Worm (Caenorhabditis elegans): ENCODE results near the gene C48B4.7.

Gene C48B4.7

ce11 chrIII:9523581-9523980 lies 35.6 kb downstream of the C48B4.7 start, which contains the start of gene mrps-23:
Gene mrps-23, minus strand, starts transcription at chrIII:9523672.
- 0 out of 2 replicates have a peak, but pooled peaks have one; percentile 62 for TF ChIP-seq ztf-23 (GFP tag; IDR thresholded peaks at IDR 0.05)
- no peak for TF ChIP-seq ref-1 (GFP tag; conservative IDR thresholded peaks at IDR 0.05)
- no peak for TF ChIP-seq tab-1 (GFP tag; IDR thresholded peaks at IDR 0.05)
- TF ChIP-seq klf-2 (GFP tag; conservative IDR thresholded peaks at IDR 0.05): no peak
- peak; percentile 49 for TF ChIP-seq flt-1 (GFP tag; IDR thresholded peaks at IDR 0.05)

ce11 chrIII:9521410-9522090 lies 37.7 kb downstream of the C48B4.7 start, which contains the start of the genes clu-1 and prp-40:
Gene clu-1, minus strand, starts transcription at chrIII:9521460.
Gene prp-40, plus strand, starts transcription at chrIII:9522075.
- TF ChIP-seq ztf-29 (GFP tag; IDR thresholded peaks at IDR 0.05) (no peak), cog-1 (tag; optimal IDR thresholded peaks at IDR 0.05) (peak; percentile 63)

DNA sequence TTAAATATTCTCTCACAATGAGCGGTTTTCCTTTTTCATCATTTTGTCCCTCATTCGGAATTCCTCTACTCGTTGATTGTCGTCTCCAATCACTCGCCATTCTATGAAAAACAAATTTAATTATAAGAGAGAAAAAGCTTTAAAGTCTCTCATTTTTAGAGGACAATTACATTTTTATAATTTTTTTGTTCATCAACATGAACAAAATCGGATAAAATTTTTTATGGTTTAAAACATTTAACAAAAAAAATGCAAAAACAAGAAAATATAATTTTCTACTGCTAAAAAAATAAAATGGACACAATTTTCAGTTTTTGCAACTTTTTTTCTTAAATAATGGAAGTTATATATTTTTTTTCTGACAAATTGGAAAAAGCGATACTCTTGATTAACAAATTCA lies 43.1 kb downstream of the C48B4.7 start, which contains the start of gene F55H2.7:
Gene F55H2.7 (minus strand): TSS at position 101 of the 400 bp plus-strand sequence.
- TF ChIP-seq ztf-23 (GFP tag; IDR thresholded peaks at IDR 0.05) (no peak), flt-1 (GFP tag; IDR thresholded peaks at IDR 0.05) (no peak), klf-2 (GFP tag; conservative IDR thresholded peaks at IDR 0.05) (no peak), cog-1 (tag; optimal IDR thresholded peaks at IDR 0.05) (no peak), ref-1 (GFP tag; conservative IDR thresholded peaks at IDR 0.05) (no peak), ztf-29 (GFP tag; IDR thresholded peaks at IDR 0.05) (no peak), med-1 (GFP tag; optimal IDR thresholded peaks at IDR 0.05; ENCODE audit: insufficient read depth) (no peak), tab-1 (GFP tag; IDR thresholded peaks at IDR 0.05) (no peak), T22C8.4 (GFP tag; IDR thresholded peaks at IDR 0.05) (no peak)

- TF ChIP-seq T22C8.4 (GFP tag; IDR thresholded peaks at IDR 0.05): no peak
- TF ChIP-seq ref-1 (GFP tag; conservative IDR thresholded peaks at IDR 0.05): no peak
- no peak for TF ChIP-seq tab-1 (GFP tag; IDR thresholded peaks at IDR 0.05)
- no peak for TF ChIP-seq klf-2 (GFP tag; conservative IDR thresholded peaks at IDR 0.05)
- no peak for TF ChIP-seq flt-1 (GFP tag; IDR thresholded peaks at IDR 0.05)
- TF ChIP-seq med-1 (GFP tag; optimal IDR thresholded peaks at IDR 0.05; ENCODE audit: insufficient read depth): no peak
- no peak for TF ChIP-seq cog-1 (tag; optimal IDR thresholded peaks at IDR 0.05)
Observed at ce11 chrIII:9513569-9513968, 45.7 kb downstream of the C48B4.7 start, which contains the start of gene F55H2.8. Gene F55H2.8, plus strand, starts transcription at chrIII:9513869.

DNA sequence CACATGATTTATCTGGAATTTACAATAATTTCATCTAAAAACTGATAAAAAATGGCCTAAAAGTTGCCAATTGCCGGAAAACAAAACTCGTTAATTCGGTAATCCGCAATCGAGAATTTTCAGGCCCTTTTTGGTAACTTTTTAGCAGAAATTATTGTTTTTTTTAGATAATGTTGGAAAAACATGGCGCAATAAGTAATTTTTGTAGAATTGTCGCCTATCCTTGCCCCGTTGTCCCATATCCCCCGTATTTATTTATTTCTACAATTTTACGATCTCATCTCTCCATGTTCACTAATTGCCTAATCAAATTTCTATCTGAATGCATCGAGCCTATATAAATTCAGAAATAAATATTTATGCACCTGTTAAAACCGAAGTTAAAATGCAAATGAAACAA lies 46.2 kb downstream of the C48B4.7 start:
- no peak for TF ChIP-seq T22C8.4 (GFP tag; IDR thresholded peaks at IDR 0.05)
- no peak for TF ChIP-seq tab-1 (GFP tag; IDR thresholded peaks at IDR 0.05)
- TF ChIP-seq klf-2 (GFP tag; conservative IDR thresholded peaks at IDR 0.05): no peak
- TF ChIP-seq med-1 (GFP tag; optimal IDR thresholded peaks at IDR 0.05; ENCODE audit: insufficient read depth): no peak
- TF ChIP-seq ztf-23 (GFP tag; IDR thresholded peaks at IDR 0.05): no peak
- no peak for TF ChIP-seq ztf-29 (GFP tag; IDR thresholded peaks at IDR 0.05)
- no peak for TF ChIP-seq ref-1 (GFP tag; conservative IDR thresholded peaks at IDR 0.05)
- TF ChIP-seq cog-1 (tag; optimal IDR thresholded peaks at IDR 0.05): no peak
- TF ChIP-seq flt-1 (GFP tag; IDR thresholded peaks at IDR 0.05): no peak

DNA sequence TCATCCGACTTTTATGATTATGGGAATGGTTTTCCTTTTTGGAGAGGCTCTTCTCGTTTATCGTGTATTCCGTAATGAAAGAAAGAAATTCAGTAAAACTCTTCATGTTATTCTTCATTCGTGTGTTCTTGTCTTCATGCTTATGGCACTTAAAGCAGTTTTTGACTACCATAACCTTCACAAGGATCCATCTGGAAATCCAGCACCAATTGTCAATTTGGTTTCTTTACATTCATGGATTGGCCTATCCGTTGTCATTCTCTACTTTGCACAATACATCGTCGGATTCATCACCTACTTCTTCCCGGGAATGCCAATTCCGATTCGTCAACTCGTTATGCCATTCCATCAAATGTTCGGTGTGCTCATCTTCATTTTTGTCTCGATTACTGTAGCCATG lies 47.6 kb downstream of the C48B4.7 start:
- TF ChIP-seq ztf-29 (GFP tag; IDR thresholded peaks at IDR 0.05): no peak

- TF ChIP-seq T22C8.4 (GFP tag; IDR thresholded peaks at IDR 0.05) (no peak), tab-1 (GFP tag; IDR thresholded peaks at IDR 0.05) (no peak), cog-1 (tag; optimal IDR thresholded peaks at IDR 0.05) (no peak), med-1 (GFP tag; optimal IDR thresholded peaks at IDR 0.05; ENCODE audit: insufficient read depth) (no peak), flt-1 (GFP tag; IDR thresholded peaks at IDR 0.05) (no peak), ztf-23 (GFP tag; IDR thresholded peaks at IDR 0.05) (no peak), ref-1 (GFP tag; conservative IDR thresholded peaks at IDR 0.05) (no peak), klf-2 (GFP tag; conservative IDR thresholded peaks at IDR 0.05) (no peak), ztf-29 (GFP tag; IDR thresholded peaks at IDR 0.05) (no peak)
Observed at ce11 chrIII:9511055-9511520, 48.1 kb downstream of the C48B4.7 start, which contains the start of gene F55H2.5. Gene F55H2.5, plus strand, starts transcription at chrIII:9511470.

ce11 chrIII:9509764-9510370 lies 49.4 kb downstream of the C48B4.7 start:
- TF ChIP-seq tab-1 (GFP tag; IDR thresholded peaks at IDR 0.05) (no peak), T22C8.4 (GFP tag; IDR thresholded peaks at IDR 0.05) (no peak), ztf-29 (GFP tag; IDR thresholded peaks at IDR 0.05) (no peak), ztf-23 (GFP tag; IDR thresholded peaks at IDR 0.05) (no peak), med-1 (GFP tag; optimal IDR thresholded peaks at IDR 0.05; ENCODE audit: insufficient read depth) (no peak), klf-2 (GFP tag; conservative IDR thresholded peaks at IDR 0.05) (no peak), ref-1 (GFP tag; conservative IDR thresholded peaks at IDR 0.05) (no peak), cog-1 (tag; optimal IDR thresholded peaks at IDR 0.05) (no peak), flt-1 (GFP tag; IDR thresholded peaks at IDR 0.05) (no peak)

Measured in whole organism, midembryonic.